Fruit fly (Drosophila melanogaster) Kc167 (cell line): ENCODE measurements around the gene Ugt305A1.

Source experiments
- Myc ChIP-seq: fragments of >200 bp; optimal IDR thresholded peaks from 2 replicates; lab custom pipeline; 2017; ENCODE audit warnings: missing external identifiers
- Sin3A ChIP-seq: fragments of >200 bp; optimal IDR thresholded peaks from 2 replicates; lab custom pipeline; 2018; ENCODE audit warnings: missing external identifiers
- h ChIP-seq: fragments of >200 bp; optimal IDR thresholded peaks from 3 replicates; lab custom pipeline; 2018; ENCODE audit warnings: missing external identifiers
- insv ChIP-seq: fragments of >200 bp; optimal IDR thresholded peaks from 3 replicates; lab custom pipeline; 2018; ENCODE audit warnings: missing external identifiers
- psq ChIP-seq: fragments of >200 bp; optimal IDR thresholded peaks from 2 replicates; lab custom pipeline; 2017; ENCODE audit warnings: missing external identifiers
- ttk ChIP-seq: sonication (Bioruptor generic); optimal IDR thresholded peaks from 2 replicates; lab custom pipeline; 2017; ENCODE audit warnings: missing external identifiers

Gene Ugt305A1

DNA sequence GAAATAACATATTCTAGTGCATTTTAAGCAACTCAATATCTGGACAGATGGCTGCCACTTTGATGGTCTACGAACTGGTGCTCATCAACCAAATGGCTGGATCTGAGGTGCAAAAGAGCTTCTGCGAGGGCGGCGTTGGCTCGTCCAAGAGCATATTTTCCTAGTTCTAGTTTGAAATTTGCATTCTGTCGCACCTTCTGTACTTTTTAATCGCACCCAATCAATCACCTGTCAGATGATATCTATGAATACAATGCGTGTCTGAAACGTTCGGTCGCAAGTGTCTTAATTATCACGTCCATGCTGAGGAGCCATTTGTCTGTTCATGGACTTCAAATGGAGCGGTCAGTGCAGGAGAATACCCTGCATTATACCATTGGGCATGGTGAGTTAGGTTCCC, 27.8 kb upstream of the Ugt305A1 start, which contains the start of the genes Gr64d and Gr64e:
TSS of gene Gr64d (plus strand) at position 301 of the 400 bp plus-strand sequence.
TSS of gene Gr64e (plus strand) at position 380 of the 400 bp plus-strand sequence.
- TF ChIP-seq ttk (lab: Kevin White, UChicago) (no peak), Sin3A (lab: Kevin White, UChicago) (no peak), psq (no peak), Myc (no peak), h (lab: Kevin White, UChicago) (no peak), insv (lab: Kevin White, UChicago) (no peak)

DNA sequence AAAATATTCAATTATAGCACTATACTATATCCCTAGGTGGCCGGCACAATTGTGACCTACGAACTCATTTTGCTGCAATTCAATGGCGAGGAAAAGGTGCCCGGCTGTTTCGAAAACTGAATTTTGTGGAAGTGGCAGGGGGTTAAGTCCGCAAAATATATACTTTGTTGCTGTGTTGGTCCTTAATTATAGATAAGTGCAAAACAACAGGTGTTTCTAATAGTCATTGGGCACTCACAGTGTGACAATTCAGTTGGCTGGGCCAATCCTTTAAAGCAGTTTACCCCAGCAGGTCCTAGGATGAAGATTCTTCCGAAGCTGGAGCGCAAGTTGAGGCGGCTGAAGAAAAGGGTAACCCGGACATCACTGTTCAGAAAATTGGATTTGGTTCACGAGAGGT, 24.1 kb upstream of the Ugt305A1 start, which contains the start of gene Gr64f:
TSS of gene Gr64f (plus strand) at position 301 of the 400 bp plus-strand sequence.
- TF ChIP-seq insv (lab: Kevin White, UChicago) (no peak), h (lab: Kevin White, UChicago) (no peak), ttk (lab: Kevin White, UChicago) (no peak), psq (no peak), Sin3A (lab: Kevin White, UChicago) (no peak), Myc (no peak)

dm6 chr3L:4040247-4040925, 19.2 kb upstream of the Ugt305A1 start, which contains the start of the genes CG11593 and Rcd5:
TSS of gene CG11593 (minus strand) at chr3L:4040482.
TSS of gene Rcd5 (plus strand) at chr3L:4040529.
- TF ChIP-seq insv (lab: Kevin White, UChicago) (no peak), Myc (no peak), h (lab: Kevin White, UChicago) (no peak), ttk (lab: Kevin White, UChicago) (no peak), Sin3A (lab: Kevin White, UChicago) (no peak), psq (no peak)

- no peak for TF ChIP-seq h (lab: Kevin White, UChicago)
- no peak for TF ChIP-seq Sin3A (lab: Kevin White, UChicago)
- TF ChIP-seq insv (lab: Kevin White, UChicago) = no peak
- TF ChIP-seq Myc = no peak
- TF ChIP-seq psq = no peak
- TF ChIP-seq ttk (lab: Kevin White, UChicago) = no peak
Observed at dm6 chr3L:4044497-4044896, 15.1 kb upstream of the Ugt305A1 start.

DNA sequence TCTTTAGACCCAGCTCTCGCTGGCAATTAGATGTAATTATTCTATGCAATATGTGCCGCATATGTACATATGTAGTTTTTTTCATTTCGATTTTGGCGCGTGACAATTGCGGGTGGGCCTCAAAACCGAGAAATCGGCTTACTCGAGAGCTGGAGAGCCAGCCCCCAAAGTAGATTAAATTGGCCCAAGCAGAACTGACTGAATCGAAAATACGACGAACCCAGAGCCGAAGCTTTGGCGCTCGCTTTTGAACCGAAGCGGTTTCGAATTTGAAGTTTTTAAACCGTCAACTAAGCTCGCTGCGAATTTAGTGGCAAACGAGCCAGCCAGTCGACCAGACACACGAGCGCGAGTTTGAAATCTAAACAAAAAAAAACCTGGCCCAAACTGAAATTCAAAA, 13.3 kb upstream of the Ugt305A1 start, which contains the start of gene CG1136:
TSS of gene CG1136 (plus strand) at position 308 of the 400 bp plus-strand sequence.
- TF ChIP-seq Myc (no peak), ttk (lab: Kevin White, UChicago) (no peak), Sin3A (lab: Kevin White, UChicago) (no peak), h (lab: Kevin White, UChicago) (no peak)

DNA sequence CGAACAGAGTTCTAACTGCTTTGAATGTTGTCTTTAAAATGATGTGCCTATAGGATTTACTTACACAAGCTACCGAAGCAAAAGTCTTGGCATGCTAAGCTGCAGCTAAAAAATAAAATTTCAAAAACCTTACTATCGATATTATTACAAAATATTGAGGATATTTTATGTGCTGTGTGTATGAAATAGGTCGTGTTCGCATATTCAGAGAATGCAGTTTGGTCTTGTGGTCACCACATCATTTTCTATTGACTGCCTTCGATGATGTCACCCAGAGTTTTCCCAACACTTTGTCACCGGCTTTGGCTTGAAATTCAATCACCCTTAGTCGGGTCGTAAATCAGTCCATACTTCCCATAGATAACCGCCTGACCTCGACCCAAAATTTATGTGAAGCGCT, 11.9 kb upstream of the Ugt305A1 start, which contains the start of gene Dpy-30L2:
TSS of gene Dpy-30L2 (minus strand) at position 101 of the 400 bp plus-strand sequence.
- TF ChIP-seq psq = no peak
- no peak for TF ChIP-seq Sin3A (lab: Kevin White, UChicago)
- no peak for TF ChIP-seq insv (lab: Kevin White, UChicago)
- no peak for TF ChIP-seq h (lab: Kevin White, UChicago)
- no peak for TF ChIP-seq ttk (lab: Kevin White, UChicago)
- TF ChIP-seq Myc = no peak

dm6 chr3L:4049082-4049481, 10.5 kb upstream of the Ugt305A1 start:
- no peak for TF ChIP-seq h (lab: Kevin White, UChicago)
- no peak for TF ChIP-seq psq
- TF ChIP-seq Myc = no peak
- no peak for TF ChIP-seq ttk (lab: Kevin White, UChicago)
- TF ChIP-seq insv (lab: Kevin White, UChicago) = no peak
- TF ChIP-seq Sin3A (lab: Kevin White, UChicago) = no peak

- no peak for TF ChIP-seq psq
- TF ChIP-seq Myc = no peak
- TF ChIP-seq insv (lab: Kevin White, UChicago) = no peak
- TF ChIP-seq h (lab: Kevin White, UChicago) = no peak
- no peak for TF ChIP-seq Sin3A (lab: Kevin White, UChicago)
- TF ChIP-seq ttk (lab: Kevin White, UChicago) = no peak
Observed at dm6 chr3L:4055438-4055962, 4.1 kb upstream of the Ugt305A1 start.

- TF ChIP-seq psq (no peak), h (lab: Kevin White, UChicago) (no peak), Myc (no peak), insv (lab: Kevin White, UChicago) (no peak), Sin3A (lab: Kevin White, UChicago) (no peak), ttk (lab: Kevin White, UChicago) (no peak)
Observed at dm6 chr3L:4056812-4057211, 2.8 kb upstream of the Ugt305A1 start.

- TF ChIP-seq Sin3A (lab: Kevin White, UChicago) = no peak
- no peak for TF ChIP-seq Myc
- no peak for TF ChIP-seq ttk (lab: Kevin White, UChicago)
- no peak for TF ChIP-seq insv (lab: Kevin White, UChicago)
- TF ChIP-seq psq = no peak
- no peak for TF ChIP-seq h (lab: Kevin White, UChicago)
Observed at dm6 chr3L:4061921-4062474, 2.4 kb downstream of the Ugt305A1 start, which contains the start of gene dib. TSS of gene dib (plus strand) at chr3L:4062292.

- TF ChIP-seq insv (lab: Kevin White, UChicago) (no peak), psq (no peak), Sin3A (lab: Kevin White, UChicago) (no peak), ttk (lab: Kevin White, UChicago) (no peak), h (lab: Kevin White, UChicago) (no peak), Myc (no peak)
Observed at dm6 chr3L:4068368-4068767, 8.8 kb downstream of the Ugt305A1 start.

DNA sequence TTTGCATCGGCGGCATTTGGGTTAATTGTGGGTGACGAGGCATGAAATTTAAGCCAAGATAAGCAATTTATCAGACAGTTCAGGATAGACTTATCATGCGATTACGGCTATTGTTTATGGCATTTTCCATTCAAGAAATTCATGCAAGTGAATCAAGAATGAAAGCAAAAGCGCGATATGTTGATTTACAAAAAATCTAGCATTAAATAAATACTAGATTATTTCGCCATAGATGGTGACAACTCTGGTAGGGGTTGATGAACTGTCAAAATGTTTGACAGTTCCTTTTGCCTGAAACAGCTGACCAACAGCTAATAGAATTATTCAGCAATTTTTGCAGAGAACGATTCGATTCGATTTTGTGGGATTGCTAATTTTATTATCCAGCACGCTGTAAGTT, 9.5 kb downstream of the Ugt305A1 start, which contains the start of gene CG32259:
TSS of gene CG32259 (plus strand) at position 301 of the 400 bp plus-strand sequence.
- TF ChIP-seq insv (lab: Kevin White, UChicago) (no peak), Myc (no peak), psq (no peak), Sin3A (lab: Kevin White, UChicago) (no peak), h (lab: Kevin White, UChicago) (no peak), ttk (lab: Kevin White, UChicago) (no peak)
